Fruit fly (Drosophila melanogaster) whole organism, embryonic: ENCODE results near the gene yellow-g.

Source experiments
- Atf6 ChIP-seq: fragments of 200-800 bp; sonication (Bioruptor generic); IDR thresholded peaks from 2 replicates; pipeline ENCODE4 v1.3.6; 2022; ENCODE audit warnings: missing biosample characterization, missing genetic modification characterization
- BtbVII ChIP-seq: fragments of 200-800 bp; sonication (Bioruptor generic); optimal IDR thresholded peaks from 3 replicates; lab custom pipeline; 2017; ENCODE audit warnings: missing biosample characterization, mild to moderate bottlenecking, missing genetic modification characterization
- CG10462 ChIP-seq: fragments of 200-800 bp; sonication (Bioruptor generic); optimal IDR thresholded peaks from 2 replicates; lab custom pipeline; 2016; ENCODE audit warnings: missing biosample characterization, missing genetic modification characterization
- CG10979 ChIP-seq: fragments of 200-800 bp; sonication (Bioruptor generic); optimal IDR thresholded peaks from 2 replicates; lab custom pipeline; 2018; ENCODE audit warnings: missing biosample characterization, mild to moderate bottlenecking, missing genetic modification characterization, moderate library complexity
- CG13287 ChIP-seq: fragments of 200-800 bp; sonication (Bioruptor generic); IDR thresholded peaks from 2 replicates; pipeline ENCODE4 v1.3.6; 2022; ENCODE audit warnings: missing biosample characterization, missing genetic modification characterization; ENCODE audit not compliant: partially characterized antibody
- CG14014 ChIP-seq: fragments of 200-800 bp; sonication (Bioruptor generic); IDR thresholded peaks from 2 replicates; pipeline ENCODE4 v1.3.6; 2022; ENCODE audit warnings: missing biosample characterization, missing genetic modification characterization
- CG17568 ChIP-seq: fragments of 200-800 bp; sonication (Bioruptor generic); optimal IDR thresholded peaks from 2 replicates; lab custom pipeline; 2018; ENCODE audit warnings: missing biosample characterization, mild to moderate bottlenecking, missing genetic modification characterization, moderate library complexity
- CG17829 ChIP-seq: fragments of 200-800 bp; optimal IDR thresholded peaks from 2 replicates; lab custom pipeline; 2019; ENCODE audit warnings: missing biosample characterization, mild to moderate bottlenecking, missing genetic modification characterization, moderate library complexity
- CG18011 ChIP-seq: fragments of 200-800 bp; sonication (Bioruptor generic); optimal IDR thresholded peaks from 2 replicates; lab custom pipeline; 2017; ENCODE audit warnings: missing biosample characterization, missing genetic modification characterization, mild to moderate bottlenecking, moderate library complexity, missing genotype
- CG18599 ChIP-seq: fragments of 200-800 bp; sonication (Bioruptor generic); optimal IDR thresholded peaks from 3 replicates; lab custom pipeline; 2017; ENCODE audit warnings: missing biosample characterization, missing genetic modification characterization, mild to moderate bottlenecking, moderate library complexity, missing genetic modification reagents
- CG30403 ChIP-seq: fragments of 200-800 bp; sonication (Bioruptor generic); optimal IDR thresholded peaks from 3 replicates; lab custom pipeline; 2016; ENCODE audit warnings: missing biosample characterization, missing genetic modification characterization
- CG31365 ChIP-seq: fragments of 200-800 bp; sonication (Bioruptor generic); optimal IDR thresholded peaks from 2 replicates; lab custom pipeline; 2018; ENCODE audit warnings: missing biosample characterization, mild to moderate bottlenecking, missing genetic modification characterization
- CG3995 ChIP-seq: fragments of 200-800 bp; sonication (Bioruptor generic); optimal IDR thresholded peaks from 3 replicates; lab custom pipeline; 2016; ENCODE audit warnings: missing biosample characterization, missing genetic modification characterization
- CG42726 ChIP-seq: fragments of 200-800 bp; sonication (Bioruptor generic); IDR thresholded peaks from 2 replicates; pipeline ENCODE4 v1.3.6; 2022; ENCODE audit warnings: missing biosample characterization, missing genetic modification characterization; ENCODE audit not compliant: partially characterized antibody
- CG6254 ChIP-seq: fragments of 200-800 bp; sonication (Bioruptor generic); optimal IDR thresholded peaks from 3 replicates; lab custom pipeline; 2017; ENCODE audit warnings: mild to moderate bottlenecking, missing biosample characterization, missing genetic modification reagents, missing genetic modification characterization
- CG8290 ChIP-seq, 3 experiments: fragments of 200-800 bp; sonication (Bioruptor generic); optimal IDR thresholded peaks; 2 replicates each; lab custom pipeline; 2016 to 2019; ENCODE audit warnings: missing biosample characterization in 3 of 3, missing genetic modification characterization in 3 of 3, mild to moderate bottlenecking in 2 of 3, moderate library complexity in 1 of 3
- CG8765 ChIP-seq: fragments of 200-800 bp; sonication (Bioruptor generic); IDR thresholded peaks from 2 replicates; pipeline ENCODE4 v1.3.6; 2022; ENCODE audit warnings: missing biosample characterization, missing genetic modification characterization
- Dek ChIP-seq: fragments of 200-800 bp; sonication (Bioruptor generic); optimal IDR thresholded peaks from 3 replicates; lab custom pipeline; 2019; ENCODE audit warnings: missing biosample characterization, mild to moderate bottlenecking, missing genetic modification characterization, moderate library complexity
- Fer2 ChIP-seq: fragments of 200-800 bp; sonication (Bioruptor generic); optimal IDR thresholded peaks from 2 replicates; lab custom pipeline; 2018; ENCODE audit warnings: missing biosample characterization, mild to moderate bottlenecking, missing genetic modification characterization, moderate library complexity
- HLH54F ChIP-seq: fragments of 200-800 bp; sonication (Bioruptor generic); optimal IDR thresholded peaks from 3 replicates; lab custom pipeline; 2016; ENCODE audit warnings: missing biosample characterization, missing genetic modification characterization
- NC2α ChIP-seq: fragments of 200-800 bp; sonication (Bioruptor generic); optimal IDR thresholded peaks from 2 replicates; lab custom pipeline; 2016; ENCODE audit warnings: missing biosample characterization, missing genetic modification characterization
- Sin3A ChIP-seq: fragments of >200 bp; optimal IDR thresholded peaks from 2 replicates; lab custom pipeline; 2018
- Stat92E ChIP-seq, 3 experiments: fragments of >200 bp in 2 of 3; fragments of 200-800 bp in 1 of 3; sonication (Bioruptor generic) in 1 of 3; optimal IDR thresholded peaks; 2 replicates each; lab custom pipeline; 2017 to 2019; ENCODE audit warnings: missing biosample characterization in 3 of 3, missing genetic modification characterization in 3 of 3, mild to moderate bottlenecking in 1 of 3, moderate library complexity in 1 of 3
- Vsx1 ChIP-seq: fragments of 200-800 bp; sonication (Bioruptor generic); optimal IDR thresholded peaks from 2 replicates; lab custom pipeline; 2017; ENCODE audit warnings: missing biosample characterization, mild to moderate bottlenecking, missing genetic modification characterization, missing genetic modification reagents
- Xrp1 ChIP-seq: fragments of 200-800 bp; sonication (Bioruptor generic); IDR thresholded peaks from 2 replicates; pipeline ENCODE4 v1.3.6; 2022; ENCODE audit warnings: missing biosample characterization, missing genetic modification characterization
- az2 ChIP-seq: fragments of 200-800 bp; sonication (Bioruptor generic); optimal IDR thresholded peaks from 3 replicates; lab custom pipeline; 2016; ENCODE audit warnings: missing biosample characterization, missing genetic modification characterization
- ci ChIP-seq: fragments of 200-800 bp; sonication (Bioruptor generic); IDR thresholded peaks from 3 replicates; pipeline ENCODE4 v1.3.6; 2022; ENCODE audit warnings: missing biosample characterization, missing genetic modification characterization
- crc ChIP-seq: fragments of 200-800 bp; sonication (Bioruptor generic); optimal IDR thresholded peaks from 2 replicates; lab custom pipeline; 2016; ENCODE audit warnings: missing biosample characterization, missing genetic modification characterization
- crp ChIP-seq, 2 experiments: fragments of 200-800 bp; sonication (Bioruptor generic); optimal IDR thresholded peaks; 2 replicates in 1 of 2; 3 replicates in 1 of 2; lab custom pipeline; 2017; ENCODE audit warnings: missing biosample characterization in 2 of 2, missing genetic modification characterization in 2 of 2, mild to moderate bottlenecking in 1 of 2, moderate library complexity in 1 of 2
- danr ChIP-seq: fragments of 200-800 bp; sonication (Bioruptor generic); IDR thresholded peaks from 2 replicates; pipeline ENCODE4 v1.3.6; 2022; ENCODE audit warnings: missing biosample characterization, missing genetic modification characterization
- dpn ChIP-seq, 2 experiments: fragments of 200-800 bp; sonication (Bioruptor generic); optimal IDR thresholded peaks; 3 replicates each; lab custom pipeline; 2016; ENCODE audit warnings: missing biosample characterization in 2 of 2, missing genetic modification characterization in 2 of 2
- emc ChIP-seq: fragments of 200-800 bp; sonication (Bioruptor generic); optimal IDR thresholded peaks from 2 replicates; lab custom pipeline; 2016; ENCODE audit warnings: missing biosample characterization, missing genetic modification characterization
- esg ChIP-seq: fragments of 200-800 bp; sonication (Bioruptor generic); conservative IDR thresholded peaks from 2 replicates; pipeline ENCODE4 v1.3.6; 2022; ENCODE audit warnings: missing biosample characterization, missing genetic modification characterization
- ftz-f1 ChIP-seq: fragments of 200-800 bp; sonication (Bioruptor generic); optimal IDR thresholded peaks from 2 replicates; lab custom pipeline; 2016; ENCODE audit warnings: missing biosample characterization, missing genetic modification characterization
- jumu ChIP-seq: fragments of 200-800 bp; sonication (Bioruptor generic); optimal IDR thresholded peaks from 3 replicates; lab custom pipeline; 2016; ENCODE audit warnings: missing biosample characterization, missing genetic modification characterization
- kni ChIP-seq: fragments of 200-800 bp; sonication (Bioruptor generic); optimal IDR thresholded peaks from 3 replicates; lab custom pipeline; 2017; ENCODE audit warnings: mild to moderate bottlenecking, missing biosample characterization, missing genetic modification reagents, missing genetic modification characterization
- lilli ChIP-seq: fragments of 200-800 bp; sonication (Bioruptor generic); optimal IDR thresholded peaks from 3 replicates; lab custom pipeline; 2016; ENCODE audit warnings: missing biosample characterization, missing genetic modification characterization
- luna ChIP-seq: fragments of 200-800 bp; sonication (Bioruptor generic); optimal IDR thresholded peaks from 2 replicates; lab custom pipeline; 2016; ENCODE audit warnings: missing biosample characterization, missing genetic modification characterization
- pros ChIP-seq: fragments of 200-800 bp; sonication (Bioruptor generic); optimal IDR thresholded peaks from 3 replicates; lab custom pipeline; 2019; ENCODE audit warnings: missing biosample characterization, mild to moderate bottlenecking, missing genetic modification characterization, moderate library complexity
- rib ChIP-seq: fragments of 200-800 bp; sonication (Bioruptor generic); IDR thresholded peaks from 2 replicates; pipeline ENCODE4 v1.3.6; 2022; ENCODE audit warnings: missing biosample characterization, missing genetic modification characterization
- sd ChIP-seq: fragments of 200-800 bp; sonication (Bioruptor generic); optimal IDR thresholded peaks from 3 replicates; lab custom pipeline; 2018; ENCODE audit warnings: missing biosample characterization, mild to moderate bottlenecking, missing genetic modification characterization, moderate library complexity
- slbo ChIP-seq: fragments of 200-800 bp; sonication (Bioruptor generic); IDR thresholded peaks from 2 replicates; pipeline ENCODE4 v1.3.6; 2022; ENCODE audit warnings: missing biosample characterization, missing genetic modification characterization
- slou ChIP-seq: fragments of 200-800 bp; sonication (Bioruptor generic); optimal IDR thresholded peaks from 3 replicates; lab custom pipeline; 2016; ENCODE audit warnings: missing biosample characterization, missing genetic modification characterization
- tin ChIP-seq: fragments of 200-800 bp; sonication (Bioruptor generic); optimal IDR thresholded peaks from 3 replicates; lab custom pipeline; 2016; ENCODE audit warnings: missing biosample characterization, missing genetic modification characterization
- trem ChIP-seq: fragments of 200-800 bp; optimal IDR thresholded peaks from 3 replicates; lab custom pipeline; 2019; ENCODE audit warnings: missing biosample characterization, mild to moderate bottlenecking, missing genetic modification characterization, moderate library complexity
- ttk ChIP-seq: fragments of 200-800 bp; sonication (Bioruptor generic); IDR thresholded peaks from 2 replicates; pipeline ENCODE4 v2.1.2; 2022; ENCODE audit warnings: missing biosample characterization, missing genetic modification characterization
- vfl ChIP-seq: fragments of 200-800 bp; sonication (Bioruptor generic); optimal IDR thresholded peaks from 2 replicates; lab custom pipeline; 2016; ENCODE audit warnings: missing biosample characterization, missing genetic modification characterization
- zen ChIP-seq: fragments of 200-800 bp; sonication (Bioruptor generic); optimal IDR thresholded peaks from 3 replicates; lab custom pipeline; 2018; ENCODE audit warnings: missing biosample characterization, mild to moderate bottlenecking, missing genetic modification characterization, moderate library complexity
- zfh1 ChIP-seq: fragments of 200-800 bp; sonication (Bioruptor generic); IDR thresholded peaks from 3 replicates; pipeline ENCODE4 v1.3.6; 2022; ENCODE audit warnings: missing biosample characterization, missing genetic modification characterization

yellow-g gene

DNA sequence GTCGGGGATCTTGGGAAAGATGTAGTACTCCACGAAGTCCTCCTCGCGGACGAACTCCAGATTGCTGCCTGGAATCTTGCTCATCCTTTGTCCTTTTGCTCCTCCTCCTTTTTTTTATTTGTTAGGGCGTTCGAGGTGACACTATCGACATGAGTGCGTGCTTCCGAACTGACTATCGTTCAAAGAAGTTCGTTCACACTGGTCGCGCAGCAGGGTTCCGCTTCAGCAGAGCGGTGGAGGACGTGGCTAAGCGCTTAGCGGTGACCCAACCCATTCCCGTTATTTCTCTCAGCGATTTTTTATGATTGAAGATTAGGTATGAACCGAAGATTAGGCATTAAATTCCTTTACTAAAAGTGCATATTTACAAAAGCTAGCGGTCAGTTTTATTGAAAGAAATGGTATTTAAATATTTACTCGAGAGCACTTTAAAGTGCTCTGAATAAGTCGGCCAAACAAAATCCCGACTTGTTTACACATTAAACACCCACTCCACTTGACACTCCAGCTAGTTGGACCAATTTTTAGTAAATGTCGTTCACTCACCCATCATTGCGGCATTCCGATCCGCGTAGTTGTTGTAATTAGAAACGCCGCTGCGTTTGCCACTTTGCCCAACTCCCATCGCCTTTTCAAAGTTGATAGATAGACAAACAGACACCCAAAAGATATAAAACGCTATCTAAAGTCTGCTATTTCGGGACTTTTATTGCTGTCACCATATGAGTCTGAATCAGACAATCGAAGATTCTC lies 6.7 kb downstream of the yellow-g start, which contains the start of the genes ecd and CG13806 (continued):
- TF ChIP-seq Vsx1 (GFP tag; lab: Kevin White, UChicago) (no peak), CG14014 (GFP tag; lab: Robert Waterston, UW) (peak; percentile 32; the same call in 1 of the 2 replicates), tin (GFP tag; lab: Kevin White, UChicago) (peak; percentile 22), zfh1 (GFP tag; lab: Robert Waterston, UW) (peak; percentile 67), kni (GFP tag; lab: Kevin White, UChicago) (no peak), trem (tag; lab: Kevin White, UChicago) (peak; percentile 51), NC2α (GFP tag; lab: Kevin White, UChicago) (no peak), ttk (GFP tag; lab: Robert Waterston, UW) (peak; percentile 30; the same call in 1 of the 2 replicates), ci (GFP tag; lab: Robert Waterston, UW) (peak; percentile 47; the same call in 1 of the 3 replicates), CG3995 (peak; percentile 55), CG10462 (GFP tag; lab: Kevin White, UChicago) (peak; percentile 88), Xrp1 (GFP tag; lab: Robert Waterston, UW) (peak; percentile 55; the same call in 1 of the 2 replicates), CG6254 (GFP tag; lab: Kevin White, UChicago) (no peak), luna (GFP tag; lab: Kevin White, UChicago) (peak; percentile 37), CG17568 (GFP tag; lab: Kevin White, UChicago) (no peak), CG10979 (peak; percentile 2), BtbVII (GFP tag; lab: Kevin White, UChicago) (no peak), dpn (GFP tag; optimal IDR thresholded peaks at IDR 0.05; lab: Kevin White, UChicago) (peak; percentile 24 to 54), CG31365 (tag; lab: Kevin White, UChicago) (peak; percentile 14), danr (GFP tag; lab: Robert Waterston, UW) (no peak), CG42726 (peak; percentile 98), CG30403 (GFP tag; lab: Kevin White, UChicago) (peak; percentile 48), CG13287 (GFP tag; lab: Robert Waterston, UW) (peak; percentile 94), CG8290 (GFP tag; optimal IDR thresholded peaks at IDR 0.05; lab: Kevin White, UChicago) (no peak), CG8290 (tag; optimal IDR thresholded peaks at IDR 0.05; lab: Kevin White, UChicago) (peak; percentile 15 to 79), CG17829 (tag; lab: Kevin White, UChicago) (no peak), zen (tag; lab: Kevin White, UChicago) (peak; percentile 40), Fer2 (tag; lab: Kevin White, UChicago) (peak; percentile 5), jumu (peak; percentile 41), lilli (GFP tag; lab: Kevin White, UChicago) (peak; percentile 60), Atf6 (GFP tag; lab: Robert Waterston, UW) (no peak), crp (GFP tag; optimal IDR thresholded peaks at IDR 0.05; lab: Kevin White, UChicago) (peak in 1 of 2 experiments; percentile 23), CG8765 (no peak; the same call in 1 of the 2 replicates), rib (no peak), ftz-f1 (GFP tag; lab: Kevin White, UChicago) (peak; percentile 40), az2 (no peak), Stat92E (GFP tag; optimal IDR thresholded peaks at IDR 0.05; lab: Kevin White, UChicago) (no peak), sd (tag; lab: Kevin White, UChicago) (no peak), pros (no peak), Sin3A (lab: Kevin White, UChicago) (peak; percentile 62), CG18599 (no peak), vfl (GFP tag; lab: Kevin White, UChicago) (peak; percentile 39), esg (no peak), crc (GFP tag; lab: Kevin White, UChicago) (no peak), emc (peak; percentile 54), slbo (GFP tag; lab: Robert Waterston, UW) (peak; percentile 79), slou (GFP tag; lab: Kevin White, UChicago) (no peak), CG18011 (GFP tag; lab: Kevin White, UChicago) (no peak), Dek (peak; percentile 23), HLH54F (GFP tag; lab: Kevin White, UChicago) (peak; percentile 30)
